Fruit fly (Drosophila melanogaster): ENCODE measurements around the gene CG4338.

dm6 chr3R:15309924-15310323 is 34.6 kb downstream of the CG4338 start, which contains the start of gene Tm2:
- TF ChIP-seq h (optimal IDR thresholded peaks at IDR 0.05) (no peak), ttk (optimal IDR thresholded peaks at IDR 0.05) (no peak), insv (optimal IDR thresholded peaks at IDR 0.05) (no peak)
